Worm (Caenorhabditis elegans) whole organism, young adult: Measurements from ENCODE around the gene kel-1.
A peak's percentile ranks its signal among the peaks of the same experiment; 100 is the strongest.

Experiments used
- C17E4.6 ChIP-seq: fragments of 200-800 bp; sonication (Bioruptor generic); IDR thresholded peaks from 2 replicates; pipeline ENCODE4 v1.3.6; 2022; ENCODE audit warnings: missing genetic modification reagents, missing genetic modification characterization, missing compliant biosample characterization
- F22D6.2 ChIP-seq: sonication (generic microtip); optimal IDR thresholded peaks from 2 replicates; lab custom pipeline; 2016; ENCODE audit warnings: mild to moderate bottlenecking, missing genetic modification characterization, missing compliant biosample characterization
- ZK185.1 ChIP-seq: sonication (generic microtip); optimal IDR thresholded peaks from 2 replicates; lab custom pipeline; 2016; ENCODE audit warnings: mild to moderate bottlenecking, missing genetic modification characterization, missing compliant biosample characterization; ENCODE audit not compliant: poor library complexity, severe bottlenecking
- aptf-2 ChIP-seq: fragments of 200-800 bp; sonication (Bioruptor generic); conservative IDR thresholded peaks from 2 replicates; pipeline ENCODE4 v1.3.6; 2022; ENCODE audit warnings: missing genetic modification reagents, missing genetic modification characterization, missing compliant biosample characterization
- atf-7 ChIP-seq: sonication (generic microtip); optimal IDR thresholded peaks from 2 replicates; lab custom pipeline; 2017; ENCODE audit warnings: mild to moderate bottlenecking, missing genetic modification characterization, missing compliant biosample characterization
- athp-1 ChIP-seq: sonication (generic microtip); optimal IDR thresholded peaks from 2 replicates; lab custom pipeline; 2017; ENCODE audit warnings: mild to moderate bottlenecking, missing genetic modification characterization, missing compliant biosample characterization
- cebp-2 ChIP-seq: fragments of 200-800 bp; sonication (Bioruptor generic); IDR thresholded peaks from 2 replicates; pipeline ENCODE4 v1.3.6; 2022; ENCODE audit warnings: missing genetic modification characterization, missing compliant biosample characterization
- ceh-100 ChIP-seq: fragments of 200-800 bp; sonication (Bioruptor generic); IDR thresholded peaks from 2 replicates; pipeline ENCODE4 v1.3.6; 2022; ENCODE audit warnings: missing genetic modification reagents, missing genetic modification characterization, missing compliant biosample characterization
- ceh-79 ChIP-seq: sonication (generic microtip); optimal IDR thresholded peaks from 2 replicates; lab custom pipeline; 2017; ENCODE audit warnings: mild to moderate bottlenecking, missing genetic modification characterization, missing compliant biosample characterization
- ceh-91 ChIP-seq: fragments of 200-800 bp; sonication (Bioruptor generic); IDR thresholded peaks from 2 replicates; pipeline ENCODE4 v1.3.6; 2022; ENCODE audit warnings: missing genetic modification reagents, missing genetic modification characterization, missing compliant biosample characterization
- dpff-1 ChIP-seq: sonication (generic microtip); optimal IDR thresholded peaks from 2 replicates; lab custom pipeline; 2017; ENCODE audit warnings: mild to moderate bottlenecking, missing genetic modification characterization, missing compliant biosample characterization
- ekl-4 ChIP-seq: fragments of 200-800 bp; sonication (Bioruptor generic); IDR thresholded peaks from 2 replicates; pipeline ENCODE4 v1.3.6; 2022; ENCODE audit warnings: missing genetic modification reagents, missing genetic modification characterization, missing compliant biosample characterization
- ets-4 ChIP-seq: fragments of 200-800 bp; sonication (Bioruptor generic); optimal IDR thresholded peaks from 2 replicates; lab custom pipeline; 2018; ENCODE audit warnings: mild to moderate bottlenecking, missing genetic modification characterization, missing compliant biosample characterization
- hlh-26 ChIP-seq: fragments of 200-800 bp; sonication (Bioruptor generic); conservative IDR thresholded peaks from 2 replicates; pipeline ENCODE4 v1.3.6; 2022; ENCODE audit warnings: missing genetic modification reagents, missing genetic modification characterization, missing compliant biosample characterization
- hmg-1.2 ChIP-seq: fragments of 200-800 bp; sonication (Bioruptor generic); IDR thresholded peaks from 2 replicates; pipeline ENCODE4 v1.3.6; 2022; ENCODE audit warnings: missing genetic modification reagents, missing genetic modification characterization, missing compliant biosample characterization
- hrde-1 ChIP-seq: sonication (generic microtip); optimal IDR thresholded peaks from 2 replicates; lab custom pipeline; 2016; ENCODE audit warnings: missing genetic modification characterization, mild to moderate bottlenecking, missing compliant biosample characterization, moderate library complexity, missing genotype, missing genetic modification reagents, borderline replicate concordance
- let-607 ChIP-seq, 2 experiments: fragments of 200-800 bp in 1 of 2; sonication (Bioruptor generic) in 1 of 2; sonication (generic microtip) in 1 of 2; optimal IDR thresholded peaks; 2 replicates each; lab custom pipeline; 2016 to 2018; ENCODE audit warnings: mild to moderate bottlenecking in 2 of 2, missing compliant biosample characterization in 2 of 2, missing genetic modification characterization in 2 of 2, moderate library complexity in 2 of 2, missing genotype in 1 of 2
- lin-40 ChIP-seq: sonication (generic microtip); optimal IDR thresholded peaks from 2 replicates; lab custom pipeline; 2016; ENCODE audit warnings: missing genetic modification characterization, mild to moderate bottlenecking, missing compliant biosample characterization, missing genotype, missing genetic modification reagents
- madf-3 ChIP-seq: fragments of 200-800 bp; sonication (Bioruptor generic); IDR thresholded peaks from 2 replicates; pipeline ENCODE4 v1.3.6; 2022; ENCODE audit warnings: missing genetic modification reagents, missing genetic modification characterization, missing compliant biosample characterization
- mcd-1 ChIP-seq: fragments of 200-800 bp; sonication (Bioruptor generic); IDR thresholded peaks from 2 replicates; pipeline ENCODE4 v1.3.6; 2022; ENCODE audit warnings: missing genetic modification reagents, missing genetic modification characterization, missing compliant biosample characterization
- mel-28 ChIP-seq: sonication (generic microtip); optimal IDR thresholded peaks from 2 replicates; lab custom pipeline; 2016; ENCODE audit warnings: borderline replicate concordance, mild to moderate bottlenecking, missing genetic modification characterization, missing compliant biosample characterization
- nfya-2 ChIP-seq: fragments of 200-800 bp; sonication (Bioruptor generic); IDR thresholded peaks from 2 replicates; pipeline ENCODE4 v1.3.6; 2022; ENCODE audit warnings: missing genetic modification reagents, missing genetic modification characterization, missing compliant biosample characterization
- nhr-120 ChIP-seq: fragments of 200-800 bp; sonication (Bioruptor generic); IDR thresholded peaks from 2 replicates; pipeline ENCODE4 v1.3.6; 2022; ENCODE audit warnings: missing genetic modification characterization, missing compliant biosample characterization
- nhr-80 ChIP-seq: sonication (generic microtip); optimal IDR thresholded peaks from 2 replicates; lab custom pipeline; 2016; ENCODE audit warnings: missing genetic modification characterization, missing compliant biosample characterization
- nhr-90 ChIP-seq: sonication (generic microtip); optimal IDR thresholded peaks from 2 replicates; lab custom pipeline; 2016; ENCODE audit warnings: missing genotype, mild to moderate bottlenecking, missing genetic modification characterization, missing compliant biosample characterization
- rec-8 ChIP-seq, 2 experiments: sonication (generic microtip); optimal IDR thresholded peaks; 2 replicates each; lab custom pipeline; 2016; ENCODE audit warnings: mild to moderate bottlenecking in 2 of 2, missing genetic modification characterization in 2 of 2, missing genetic modification reagents in 2 of 2, missing genotype in 2 of 2, missing biosample characterization in 1 of 2, missing compliant biosample characterization in 1 of 2, moderate library complexity in 1 of 2
- repo-1 ChIP-seq: sonication (generic microtip); optimal IDR thresholded peaks from 2 replicates; lab custom pipeline; 2017; ENCODE audit warnings: mild to moderate bottlenecking, missing genetic modification characterization, missing compliant biosample characterization
- rpc-1 ChIP-seq, 2 experiments: fragments of 150-350 bp in 1 of 2; sonication (generic microtip) in 1 of 2; optimal IDR thresholded peaks; 2 replicates each; lab custom pipeline; 2014 to 2018; ENCODE audit warnings: missing biosample characterization in 1 of 2, missing genetic modification characterization in 1 of 2, missing genetic modification reagents in 1 of 2, missing genotype in 1 of 2
- snpc-4 ChIP-seq, 5 experiments: fragments of 150-350 bp in 1 of 5; sonication (generic microtip) in 4 of 5; optimal IDR thresholded peaks; 2 replicates each; lab custom pipeline; 2014 to 2018; ENCODE audit warnings: missing genetic modification characterization in 5 of 5, missing biosample characterization in 3 of 5, antibody characterized with exemption in 2 of 5, mild to moderate bottlenecking in 2 of 5, missing compliant biosample characterization in 2 of 5, missing genotype in 2 of 5, moderate library complexity in 2 of 5, missing genetic modification reagents in 1 of 5
- somi-1 ChIP-seq: fragments of 200-800 bp; sonication (Bioruptor generic); optimal IDR thresholded peaks from 2 replicates; lab custom pipeline; 2018; ENCODE audit warnings: mild to moderate bottlenecking, missing genetic modification characterization, missing compliant biosample characterization
- zfh-2 ChIP-seq: fragments of 200-800 bp; sonication (Bioruptor generic); conservative IDR thresholded peaks from 2 replicates; pipeline ENCODE4 v1.3.6; 2022; ENCODE audit warnings: missing genetic modification reagents, missing genetic modification characterization, missing compliant biosample characterization
- ztf-25 ChIP-seq: fragments of 200-800 bp; sonication (Bioruptor generic); IDR thresholded peaks from 2 replicates; pipeline ENCODE4 v1.3.6; 2022; ENCODE audit warnings: missing genetic modification reagents, missing genetic modification characterization, missing compliant biosample characterization
- ztf-6 ChIP-seq: fragments of 200-800 bp; sonication (Bioruptor generic); IDR thresholded peaks from 2 replicates; pipeline ENCODE4 v1.3.6; 2022; ENCODE audit warnings: missing genetic modification reagents, missing genetic modification characterization, missing compliant biosample characterization

Gene kel-1

ce11 chrII:11731174-11731724 lies 42.5 kb downstream of the kel-1 start (continued):
- TF ChIP-seq ceh-100 (GFP tag; lab: Robert Waterston, UW) = no peak
- no peak for TF ChIP-seq mel-28 (tag; lab: Kevin White, UChicago)
- TF ChIP-seq let-607 (tag; optimal IDR thresholded peaks at IDR 0.05; lab: Kevin White, UChicago) = peak in 1 of 2 experiments; percentile 9
- TF ChIP-seq nhr-90 (tag; lab: Kevin White, UChicago) = peak; percentile 48
- TF ChIP-seq hlh-26 = no peak
- TF ChIP-seq, all 124 proteins: peak for 35

ce11 chrII:11732513-11732912 lies 43.8 kb downstream of the kel-1 start, which contains the start of gene F13D12.8:
Gene F13D12.8 (minus strand): TSS chrII:11732594.
- no peak for TF ChIP-seq snpc-4 (GFP tag; optimal IDR thresholded peaks at IDR 0.05; lab: Kevin White, UChicago)
- TF ChIP-seq snpc-4 (tag; optimal IDR thresholded peaks at IDR 0.05; lab: Kevin White, UChicago) = peak in 1 of 4 experiments; percentile 14
- no peak for TF ChIP-seq ztf-25
- TF ChIP-seq, all 124 proteins: peak for 1

ce11 chrII:11733850-11734249 lies 45.1 kb downstream of the kel-1 start:
- TF ChIP-seq atf-7 (no peak), dpff-1 (tag; lab: Kevin White, UChicago) (no peak), hrde-1 (tag; lab: Kevin White, UChicago) (no peak), F22D6.2 (tag; lab: Kevin White, UChicago) (no peak), somi-1 (GFP tag; lab: Kevin White, UChicago) (no peak), athp-1 (no peak), nhr-90 (tag; lab: Kevin White, UChicago) (no peak), nhr-120 (GFP tag; lab: Robert Waterston, UW) (no peak), madf-3 (GFP tag; lab: Robert Waterston, UW) (no peak)

- TF ChIP-seq hmg-1.2 (GFP tag; lab: Robert Waterston, UW) = peak; percentile 82
- no peak for TF ChIP-seq nfya-2 (GFP tag; lab: Robert Waterston, UW)
- TF ChIP-seq lin-40 (tag; lab: Kevin White, UChicago) = peak; percentile 15
Observed at ce11 chrII:11737347-11737746, 48.6 kb downstream of the kel-1 start.

- TF ChIP-seq dpff-1 (tag; lab: Kevin White, UChicago) (no peak), nhr-80 (tag; lab: Kevin White, UChicago) (peak; percentile 68), ets-4 (GFP tag; lab: Kevin White, UChicago) (peak; percentile 1), rpc-1 (optimal IDR thresholded peaks at IDR 0.05; lab: Kevin White, UChicago) (no peak), rpc-1 (tag; optimal IDR thresholded peaks at IDR 0.05; lab: Kevin White, UChicago) (no peak), ceh-91 (GFP tag; lab: Robert Waterston, UW) (no peak)
- TF ChIP-seq, all 124 proteins: peak for 2
Observed at ce11 chrII:11739199-11739598, 50.5 kb downstream of the kel-1 start, which contains the start of gene ctsa-1.2. Gene ctsa-1.2 (plus strand): TSS chrII:11739358.

ce11 chrII:11742320-11742719 lies 53.6 kb downstream of the kel-1 start:
- TF ChIP-seq ekl-4 (GFP tag; lab: Robert Waterston, UW) (0 out of 2 replicates have a peak, but pooled peaks have one; percentile 7), rec-8 (tag; optimal IDR thresholded peaks at IDR 0.05; lab: Kevin White, UChicago) (peak in 1 of 2 experiments; percentile 26), cebp-2 (GFP tag; lab: Robert Waterston, UW) (peak; percentile 56; the same call in 1 of the 2 replicates), nfya-2 (GFP tag; lab: Robert Waterston, UW) (no peak), zfh-2 (GFP tag; lab: Robert Waterston, UW) (0 out of 2 replicates have a peak, but pooled peaks have one; percentile 23), aptf-2 (no peak), C17E4.6 (GFP tag; lab: Robert Waterston, UW) (0 out of 2 replicates have a peak, but pooled peaks have one; percentile 15), ceh-79 (tag; lab: Kevin White, UChicago) (peak; percentile 33), mcd-1 (GFP tag; lab: Robert Waterston, UW) (0 out of 2 replicates have a peak, but pooled peaks have one; percentile 7), ZK185.1 (tag; lab: Kevin White, UChicago) (no peak), hrde-1 (tag; lab: Kevin White, UChicago) (no peak), ztf-6 (GFP tag; lab: Robert Waterston, UW) (no peak), repo-1 (tag; lab: Kevin White, UChicago) (peak; percentile 11)
